Worm (Caenorhabditis elegans): ENCODE data around the gene C35C5.10.

The C35C5.10 gene

ce11 chrX:11576429-11577088, 20.5 kb downstream of the C35C5.10 start:
- no peak for TF ChIP-seq ztf-23 (GFP tag; IDR thresholded peaks at IDR 0.05)
- TF ChIP-seq flt-1 (GFP tag; IDR thresholded peaks at IDR 0.05): 0 out of 2 replicates have a peak, but pooled peaks have one; percentile 32
- TF ChIP-seq ref-1 (GFP tag; conservative IDR thresholded peaks at IDR 0.05): no peak

ce11 chrX:11585375-11585774, 29.3 kb downstream of the C35C5.10 start, which contains the start of gene abts-2:
Gene abts-2, plus strand, starts transcription at chrX:11585675.
- TF ChIP-seq ztf-23 (GFP tag; IDR thresholded peaks at IDR 0.05) (no peak), med-1 (GFP tag; optimal IDR thresholded peaks at IDR 0.05; ENCODE audit: insufficient read depth) (no peak), klf-2 (GFP tag; conservative IDR thresholded peaks at IDR 0.05) (no peak), ztf-29 (GFP tag; IDR thresholded peaks at IDR 0.05) (no peak), flt-1 (GFP tag; IDR thresholded peaks at IDR 0.05) (no peak), ref-1 (GFP tag; conservative IDR thresholded peaks at IDR 0.05) (no peak), cog-1 (tag; optimal IDR thresholded peaks at IDR 0.05) (no peak), tab-1 (GFP tag; IDR thresholded peaks at IDR 0.05) (no peak), T22C8.4 (GFP tag; IDR thresholded peaks at IDR 0.05) (no peak)

DNA sequence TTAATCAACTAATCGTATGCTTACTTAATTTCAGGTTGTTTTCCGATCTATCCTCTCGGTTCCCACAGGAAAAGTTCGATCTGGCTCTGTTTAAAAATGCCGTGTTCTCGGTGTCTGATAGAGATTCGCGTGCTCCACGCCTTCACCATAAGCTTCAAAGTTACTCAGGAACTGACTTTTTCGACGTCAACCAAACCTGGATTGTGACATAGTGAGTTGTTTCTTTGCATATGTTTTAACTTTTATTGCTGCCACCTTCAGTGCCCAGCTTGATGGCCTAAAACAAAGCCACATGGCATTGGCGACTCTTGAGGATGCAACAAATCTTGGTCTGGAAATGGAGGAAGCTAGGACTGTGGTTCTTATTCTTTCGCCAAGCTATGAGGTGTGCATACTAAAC, 29.9 kb downstream of the C35C5.10 start:
- TF ChIP-seq cog-1 (tag; optimal IDR thresholded peaks at IDR 0.05): no peak
- no peak for TF ChIP-seq klf-2 (GFP tag; conservative IDR thresholded peaks at IDR 0.05)
- TF ChIP-seq T22C8.4 (GFP tag; IDR thresholded peaks at IDR 0.05): no peak
- no peak for TF ChIP-seq ref-1 (GFP tag; conservative IDR thresholded peaks at IDR 0.05)
- no peak for TF ChIP-seq tab-1 (GFP tag; IDR thresholded peaks at IDR 0.05)
- no peak for TF ChIP-seq ztf-23 (GFP tag; IDR thresholded peaks at IDR 0.05)
- TF ChIP-seq med-1 (GFP tag; optimal IDR thresholded peaks at IDR 0.05; ENCODE audit: insufficient read depth): no peak
- no peak for TF ChIP-seq ztf-29 (GFP tag; IDR thresholded peaks at IDR 0.05)
- no peak for TF ChIP-seq flt-1 (GFP tag; IDR thresholded peaks at IDR 0.05)

DNA sequence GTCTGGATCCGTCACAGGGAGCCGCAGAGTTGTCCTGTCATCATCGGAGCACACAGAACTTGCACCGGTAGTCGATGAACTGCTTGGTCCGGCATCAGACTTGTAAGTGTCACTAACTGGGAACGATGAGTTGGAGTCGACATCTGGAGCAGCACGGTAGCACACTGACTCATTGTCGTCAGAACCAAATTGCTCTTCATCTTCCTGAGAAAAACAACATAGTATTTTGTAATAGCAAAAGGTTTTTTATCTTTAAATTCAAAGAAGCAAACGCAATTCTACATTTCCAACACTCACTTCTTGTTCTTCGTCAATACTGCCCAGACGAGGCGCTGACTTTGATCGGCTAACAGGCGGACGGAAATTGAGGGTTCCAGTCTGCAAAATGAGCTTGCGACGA, 34.5 kb downstream of the C35C5.10 start:
- TF ChIP-seq cog-1 (tag; optimal IDR thresholded peaks at IDR 0.05) (no peak), med-1 (GFP tag; optimal IDR thresholded peaks at IDR 0.05; ENCODE audit: insufficient read depth) (no peak), tab-1 (GFP tag; IDR thresholded peaks at IDR 0.05) (no peak), T22C8.4 (GFP tag; IDR thresholded peaks at IDR 0.05) (no peak), klf-2 (GFP tag; conservative IDR thresholded peaks at IDR 0.05) (no peak), ztf-29 (GFP tag; IDR thresholded peaks at IDR 0.05) (no peak), flt-1 (GFP tag; IDR thresholded peaks at IDR 0.05) (no peak), ref-1 (GFP tag; conservative IDR thresholded peaks at IDR 0.05) (no peak), ztf-23 (GFP tag; IDR thresholded peaks at IDR 0.05) (no peak)

DNA sequence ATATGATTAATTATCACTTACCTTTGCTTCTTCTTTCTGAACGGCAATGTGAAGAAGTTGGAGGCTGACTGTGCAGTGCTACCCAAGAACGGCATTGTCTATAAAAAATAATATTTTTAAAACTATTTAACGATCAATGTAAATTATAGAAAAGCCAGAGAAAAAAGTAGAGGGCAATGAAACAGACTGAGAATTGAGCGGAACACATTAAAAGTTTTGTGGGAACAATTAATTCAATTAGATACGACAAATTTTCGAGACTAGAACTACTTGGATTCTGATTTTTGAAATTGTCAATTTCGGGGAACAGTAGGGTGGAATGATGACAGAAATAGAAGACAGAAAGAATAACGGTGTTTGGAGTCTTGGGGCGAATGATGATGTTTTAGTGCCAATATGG, 35.6 kb downstream of the C35C5.10 start, which contains the start of gene F52D10.2:
Gene F52D10.2, minus strand, starts transcription at position 101 of the 400 bp plus-strand sequence.
- no peak for TF ChIP-seq tab-1 (GFP tag; IDR thresholded peaks at IDR 0.05)
- TF ChIP-seq ref-1 (GFP tag; conservative IDR thresholded peaks at IDR 0.05): no peak
- TF ChIP-seq ztf-29 (GFP tag; IDR thresholded peaks at IDR 0.05): no peak
- TF ChIP-seq med-1 (GFP tag; optimal IDR thresholded peaks at IDR 0.05; ENCODE audit: insufficient read depth): no peak
- TF ChIP-seq ztf-23 (GFP tag; IDR thresholded peaks at IDR 0.05): no peak
- TF ChIP-seq klf-2 (GFP tag; conservative IDR thresholded peaks at IDR 0.05): no peak
- no peak for TF ChIP-seq T22C8.4 (GFP tag; IDR thresholded peaks at IDR 0.05)
- TF ChIP-seq flt-1 (GFP tag; IDR thresholded peaks at IDR 0.05): no peak
- no peak for TF ChIP-seq cog-1 (tag; optimal IDR thresholded peaks at IDR 0.05)

DNA sequence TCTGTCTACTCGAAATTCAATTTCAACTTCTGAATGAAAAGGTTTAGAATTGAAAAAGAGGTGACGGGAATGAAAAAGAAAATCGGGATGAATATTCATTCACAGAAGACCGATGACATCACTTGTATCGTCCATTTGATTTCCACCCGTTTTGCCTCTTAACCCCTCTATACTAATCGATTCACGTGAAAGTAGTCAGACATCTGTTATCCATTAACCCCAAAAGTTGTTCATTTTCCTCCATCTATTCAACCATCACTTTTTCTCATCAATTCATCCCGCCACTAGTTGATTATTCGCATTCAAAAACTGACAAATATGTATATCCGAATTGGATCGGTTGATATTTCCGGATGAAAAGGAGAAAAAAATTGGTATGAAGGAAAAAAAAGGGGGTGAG, 36.5 kb downstream of the C35C5.10 start:
- no peak for TF ChIP-seq T22C8.4 (GFP tag; IDR thresholded peaks at IDR 0.05)
- no peak for TF ChIP-seq ztf-23 (GFP tag; IDR thresholded peaks at IDR 0.05)
- no peak for TF ChIP-seq ztf-29 (GFP tag; IDR thresholded peaks at IDR 0.05)
- no peak for TF ChIP-seq tab-1 (GFP tag; IDR thresholded peaks at IDR 0.05)
- no peak for TF ChIP-seq flt-1 (GFP tag; IDR thresholded peaks at IDR 0.05)
- TF ChIP-seq klf-2 (GFP tag; conservative IDR thresholded peaks at IDR 0.05): no peak
- TF ChIP-seq med-1 (GFP tag; optimal IDR thresholded peaks at IDR 0.05; ENCODE audit: insufficient read depth): no peak
- TF ChIP-seq ref-1 (GFP tag; conservative IDR thresholded peaks at IDR 0.05): no peak
- TF ChIP-seq cog-1 (tag; optimal IDR thresholded peaks at IDR 0.05): no peak

ce11 chrX:11596876-11597275, 40.8 kb downstream of the C35C5.10 start:
- no peak for TF ChIP-seq T22C8.4 (GFP tag; IDR thresholded peaks at IDR 0.05)
- TF ChIP-seq flt-1 (GFP tag; IDR thresholded peaks at IDR 0.05): no peak
- TF ChIP-seq med-1 (GFP tag; optimal IDR thresholded peaks at IDR 0.05; ENCODE audit: insufficient read depth): no peak
- TF ChIP-seq tab-1 (GFP tag; IDR thresholded peaks at IDR 0.05): no peak
- no peak for TF ChIP-seq klf-2 (GFP tag; conservative IDR thresholded peaks at IDR 0.05)
- no peak for TF ChIP-seq ztf-29 (GFP tag; IDR thresholded peaks at IDR 0.05)
- no peak for TF ChIP-seq cog-1 (tag; optimal IDR thresholded peaks at IDR 0.05)
- no peak for TF ChIP-seq ztf-23 (GFP tag; IDR thresholded peaks at IDR 0.05)
- no peak for TF ChIP-seq ref-1 (GFP tag; conservative IDR thresholded peaks at IDR 0.05)

DNA sequence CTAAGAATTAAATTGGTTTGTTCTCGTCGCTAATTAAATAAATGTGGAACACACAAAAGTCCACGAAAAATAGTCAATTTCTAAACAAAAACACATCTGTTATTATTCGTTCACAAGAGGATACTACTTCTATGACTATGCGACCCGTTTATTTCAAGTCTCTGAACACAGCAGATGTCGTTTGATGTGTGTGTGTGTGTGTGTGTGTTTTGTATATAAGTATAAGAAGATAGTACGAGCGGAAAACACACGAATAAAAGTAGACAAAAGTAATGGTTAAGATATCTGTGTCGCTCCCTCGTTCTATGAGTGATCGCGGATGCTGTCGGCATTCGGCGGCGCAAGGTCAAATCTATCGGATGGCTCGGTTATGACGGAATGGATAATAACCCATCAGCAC, 42.8 kb downstream of the C35C5.10 start:
- no peak for TF ChIP-seq flt-1 (GFP tag; IDR thresholded peaks at IDR 0.05)
- no peak for TF ChIP-seq ztf-29 (GFP tag; IDR thresholded peaks at IDR 0.05)
- TF ChIP-seq ztf-23 (GFP tag; IDR thresholded peaks at IDR 0.05): no peak
- no peak for TF ChIP-seq T22C8.4 (GFP tag; IDR thresholded peaks at IDR 0.05)
- no peak for TF ChIP-seq tab-1 (GFP tag; IDR thresholded peaks at IDR 0.05)
- TF ChIP-seq cog-1 (tag; optimal IDR thresholded peaks at IDR 0.05): no peak
- no peak for TF ChIP-seq klf-2 (GFP tag; conservative IDR thresholded peaks at IDR 0.05)
- no peak for TF ChIP-seq med-1 (GFP tag; optimal IDR thresholded peaks at IDR 0.05; ENCODE audit: insufficient read depth)
- no peak for TF ChIP-seq ref-1 (GFP tag; conservative IDR thresholded peaks at IDR 0.05)

DNA sequence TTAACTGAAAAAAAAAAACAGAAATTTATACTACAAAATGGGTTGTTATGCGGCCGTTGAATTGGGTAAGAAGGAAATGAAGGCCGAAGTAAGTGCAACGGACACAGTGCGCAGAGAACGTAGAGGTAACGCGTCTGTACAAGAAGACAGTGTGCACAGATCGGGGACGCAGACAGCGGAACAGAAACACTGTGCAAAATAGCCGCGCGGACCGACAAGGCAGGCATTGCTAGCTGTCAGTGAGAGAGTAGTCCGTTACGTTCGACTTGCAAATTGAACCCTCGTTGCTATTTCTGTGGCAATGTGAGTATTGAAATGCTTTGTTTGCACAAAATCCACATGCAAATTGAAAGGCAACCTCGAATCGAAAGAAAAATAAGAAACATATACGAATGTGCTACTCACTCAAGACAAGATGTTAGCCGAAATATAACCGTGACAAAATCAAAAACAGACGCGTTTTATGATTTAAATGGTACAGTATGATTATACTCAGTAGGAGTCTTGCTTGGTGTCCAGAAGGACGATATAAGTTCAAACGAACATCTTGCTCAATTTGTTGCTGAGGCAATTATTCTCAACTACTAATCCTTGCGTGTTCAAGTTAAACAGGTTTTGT, 44.6 kb downstream of the C35C5.10 start:
- TF ChIP-seq flt-1 (GFP tag; IDR thresholded peaks at IDR 0.05) (0 out of 2 replicates have a peak, but pooled peaks have one; percentile 17), T22C8.4 (GFP tag; IDR thresholded peaks at IDR 0.05) (no peak)

All from whole organism, midembryonic.